Fruit fly (Drosophila melanogaster) Kc167 (cell line): Measurements from ENCODE around the gene Sld5.

Experiments used
- Myc ChIP-seq: fragments of >200 bp; optimal IDR thresholded peaks from 2 replicates; lab custom pipeline; 2017; ENCODE audit warnings: missing external identifiers
- Sin3A ChIP-seq: fragments of >200 bp; optimal IDR thresholded peaks from 2 replicates; lab custom pipeline; 2018; ENCODE audit warnings: missing external identifiers
- insv ChIP-seq: fragments of >200 bp; optimal IDR thresholded peaks from 3 replicates; lab custom pipeline; 2018; ENCODE audit warnings: missing external identifiers
- psq ChIP-seq: fragments of >200 bp; optimal IDR thresholded peaks from 2 replicates; lab custom pipeline; 2017; ENCODE audit warnings: missing external identifiers
- ttk ChIP-seq: sonication (Bioruptor generic); optimal IDR thresholded peaks from 2 replicates; lab custom pipeline; 2017; ENCODE audit warnings: missing external identifiers

DNA sequence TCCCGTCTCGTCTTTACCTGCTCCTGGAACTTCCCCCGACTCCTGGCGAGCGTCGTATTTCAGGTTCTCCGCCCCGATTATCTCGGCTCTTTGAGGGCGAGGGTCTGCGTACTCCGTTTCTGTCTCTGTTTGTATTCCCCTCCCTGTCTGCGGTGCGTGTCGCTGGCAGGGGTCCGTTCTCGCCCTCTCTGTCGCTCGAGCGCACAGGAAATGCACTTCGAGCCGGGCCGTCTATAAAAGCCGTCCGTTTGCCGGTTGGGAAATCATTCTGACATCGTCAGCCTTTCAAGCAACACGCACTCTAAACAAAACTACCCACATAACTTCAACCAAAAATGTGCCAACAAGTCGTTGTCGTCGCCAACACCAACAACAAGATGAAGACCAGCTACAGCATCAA lies 45.7 kb downstream of the Sld5 start:
- no peak for TF ChIP-seq insv (lab: Kevin White, UChicago)
- TF ChIP-seq psq (lab: Kevin White, UChicago), result no peak
- no peak for TF ChIP-seq Sin3A (lab: Kevin White, UChicago)
- no peak for TF ChIP-seq Myc
- TF ChIP-seq ttk (lab: Kevin White, UChicago), result no peak
